Worm (Caenorhabditis elegans) whole organism, mixed stage, embryonic: ENCODE data around the gene F59B2.14.

Experiments
- M03D4.4 ChIP-seq: sonication (generic microtip); optimal IDR thresholded peaks from 2 replicates; lab custom pipeline; 2017; ENCODE audit warnings: mild to moderate bottlenecking, missing genetic modification characterization, missing compliant biosample characterization
- bed-3 ChIP-seq: fragments of 200-800 bp; sonication (Bioruptor generic); optimal IDR thresholded peaks from 3 replicates; lab custom pipeline; 2018; ENCODE audit warnings: mild to moderate bottlenecking, missing genetic modification characterization, moderate library complexity, missing compliant biosample characterization
- blmp-1 ChIP-seq: fragments of 150-350 bp; optimal IDR thresholded peaks from 2 replicates; lab custom pipeline; 2014; ENCODE audit warnings: missing biosample characterization, missing genetic modification characterization
- ceh-39 ChIP-seq: fragments of 150-350 bp; optimal IDR thresholded peaks from 2 replicates; lab custom pipeline; 2014; ENCODE audit warnings: missing biosample characterization, missing genetic modification characterization
- ceh-43 ChIP-seq: fragments of 200-800 bp; sonication (Bioruptor generic); optimal IDR thresholded peaks from 2 replicates; lab custom pipeline; 2018; ENCODE audit warnings: mild to moderate bottlenecking, missing genetic modification characterization, moderate library complexity, missing compliant biosample characterization
- ceh-83 ChIP-seq: fragments of 200-800 bp; sonication (Bioruptor generic); optimal IDR thresholded peaks from 2 replicates; lab custom pipeline; 2018; ENCODE audit warnings: mild to moderate bottlenecking, missing genetic modification characterization, missing compliant biosample characterization
- ces-1 ChIP-seq: fragments of 150-350 bp; optimal IDR thresholded peaks from 2 replicates; lab custom pipeline; 2014; ENCODE audit warnings: missing biosample characterization, missing genetic modification reagents, missing genetic modification characterization
- cnd-1 ChIP-seq: fragments of 200-800 bp; sonication (Bioruptor generic); optimal IDR thresholded peaks from 2 replicates; lab custom pipeline; 2018; ENCODE audit warnings: mild to moderate bottlenecking, missing genetic modification characterization, missing compliant biosample characterization
- drap-1 ChIP-seq: fragments of 200-800 bp; sonication (Bioruptor generic); optimal IDR thresholded peaks from 3 replicates; lab custom pipeline; 2018; ENCODE audit warnings: mild to moderate bottlenecking, missing genetic modification characterization, missing compliant biosample characterization
- elt-1 ChIP-seq: sonication (generic microtip); optimal IDR thresholded peaks from 2 replicates; lab custom pipeline; 2017; ENCODE audit warnings: missing genetic modification characterization, mild to moderate bottlenecking, missing compliant biosample characterization, antibody characterized with exemption, moderate library complexity, borderline replicate concordance; ENCODE audit not compliant: insufficient read depth
- elt-3 ChIP-seq: fragments of 150-350 bp; optimal IDR thresholded peaks from 2 replicates; lab custom pipeline; 2014; ENCODE audit warnings: missing biosample characterization, missing genetic modification characterization
- flh-1 ChIP-seq: fragments of 200-800 bp; sonication (Bioruptor generic); optimal IDR thresholded peaks from 2 replicates; lab custom pipeline; 2018; ENCODE audit warnings: mild to moderate bottlenecking, missing genetic modification characterization, moderate library complexity, missing compliant biosample characterization
- ham-2 ChIP-seq: fragments of 200-800 bp; sonication (Bioruptor generic); optimal IDR thresholded peaks from 2 replicates; lab custom pipeline; 2018; ENCODE audit warnings: mild to moderate bottlenecking, missing genetic modification characterization, missing compliant biosample characterization
- hlh-1 ChIP-seq: fragments of 150-350 bp; optimal IDR thresholded peaks from 2 replicates; lab custom pipeline; 2014; ENCODE audit warnings: missing biosample characterization, missing genetic modification reagents, missing genetic modification characterization
- lin-13 ChIP-seq: fragments of 150-350 bp; optimal IDR thresholded peaks from 2 replicates; lab custom pipeline; 2014; ENCODE audit warnings: missing biosample characterization, missing genetic modification characterization
- lin-32 ChIP-seq: fragments of 200-800 bp; sonication (Bioruptor generic); optimal IDR thresholded peaks from 2 replicates; lab custom pipeline; 2018; ENCODE audit warnings: mild to moderate bottlenecking, missing genetic modification characterization, missing compliant biosample characterization
- lsy-2 ChIP-seq: fragments of 150-350 bp; optimal IDR thresholded peaks from 2 replicates; lab custom pipeline; 2014; ENCODE audit warnings: missing biosample characterization, missing genetic modification characterization
- mab-5 ChIP-seq: fragments of 150-350 bp; optimal IDR thresholded peaks from 2 replicates; lab custom pipeline; 2014; ENCODE audit warnings: missing biosample characterization, missing genetic modification characterization
- mep-1 ChIP-seq: fragments of 150-350 bp; optimal IDR thresholded peaks from 2 replicates; lab custom pipeline; 2017; ENCODE audit warnings: missing biosample characterization, missing genetic modification reagents, missing genetic modification characterization, inconsistent platforms
- mls-2 ChIP-seq: sonication (generic microtip); optimal IDR thresholded peaks from 2 replicates; lab custom pipeline; 2016; ENCODE audit warnings: mild to moderate bottlenecking, missing genetic modification characterization, moderate library complexity, missing compliant biosample characterization
- nhr-12 ChIP-seq: fragments of 150-350 bp; optimal IDR thresholded peaks from 2 replicates; lab custom pipeline; 2014; ENCODE audit warnings: missing biosample characterization, missing genetic modification characterization
- nhr-2 ChIP-seq: fragments of 150-350 bp; optimal IDR thresholded peaks from 2 replicates; lab custom pipeline; 2014; ENCODE audit warnings: missing biosample characterization, missing genetic modification characterization
- nhr-237 ChIP-seq: fragments of 150-350 bp; optimal IDR thresholded peaks from 2 replicates; lab custom pipeline; 2014; ENCODE audit warnings: missing biosample characterization, missing genetic modification characterization
- nhr-28 ChIP-seq: fragments of 150-350 bp; optimal IDR thresholded peaks from 2 replicates; lab custom pipeline; 2014; ENCODE audit warnings: missing biosample characterization, missing genetic modification characterization
- nhr-76 ChIP-seq: sonication (generic microtip); optimal IDR thresholded peaks from 2 replicates; lab custom pipeline; 2017; ENCODE audit warnings: missing biosample characterization, missing genetic modification characterization
- pha-4 ChIP-seq: fragments of 150-350 bp; optimal IDR thresholded peaks from 2 replicates; lab custom pipeline; 2018; ENCODE audit warnings: missing biosample characterization, missing genetic modification reagents, missing genetic modification characterization
- sem-2 ChIP-seq: fragments of 200-800 bp; sonication (Bioruptor generic); optimal IDR thresholded peaks from 2 replicates; lab custom pipeline; 2018; ENCODE audit warnings: mild to moderate bottlenecking, missing genetic modification characterization, missing compliant biosample characterization
- snpc-4 ChIP-seq: fragments of 150-350 bp; optimal IDR thresholded peaks from 2 replicates; lab custom pipeline; 2014; ENCODE audit warnings: missing biosample characterization, missing genetic modification characterization
- sptf-1 ChIP-seq: sonication (generic microtip); optimal IDR thresholded peaks from 2 replicates; lab custom pipeline; 2017; ENCODE audit warnings: mild to moderate bottlenecking, missing genetic modification characterization, moderate library complexity, missing compliant biosample characterization
- tbx-8 ChIP-seq: fragments of 200-800 bp; sonication (Bioruptor generic); optimal IDR thresholded peaks from 2 replicates; lab custom pipeline; 2018; ENCODE audit warnings: mild to moderate bottlenecking, missing genetic modification characterization, moderate library complexity, missing compliant biosample characterization
- unc-120 ChIP-seq: sonication (generic microtip); optimal IDR thresholded peaks from 2 replicates; lab custom pipeline; 2017; ENCODE audit warnings: missing genetic modification characterization, missing compliant biosample characterization; ENCODE audit not compliant: poor library complexity, severe bottlenecking
- unc-39 ChIP-seq: fragments of 150-350 bp; optimal IDR thresholded peaks from 2 replicates; lab custom pipeline; 2014; ENCODE audit warnings: missing biosample characterization, missing genetic modification characterization
- unc-62 ChIP-seq: fragments of 150-350 bp; optimal IDR thresholded peaks from 2 replicates; lab custom pipeline; 2014; ENCODE audit warnings: missing biosample characterization, missing genetic modification reagents, missing genetic modification characterization
- zip-8 ChIP-seq: fragments of 150-350 bp; optimal IDR thresholded peaks from 2 replicates; lab custom pipeline; 2014; ENCODE audit warnings: missing biosample characterization, missing genetic modification characterization
- ztf-11 ChIP-seq: fragments of 150-350 bp; optimal IDR thresholded peaks from 2 replicates; lab custom pipeline; 2014; ENCODE audit warnings: missing biosample characterization, missing genetic modification characterization

F59B2.14 gene

ce11 chrIII:9052371-9052978 lies 30.0 kb upstream of the F59B2.14 start:
- TF ChIP-seq cnd-1 (tag; lab: Kevin White, UChicago) (no peak), ces-1 (peak; percentile 59), mls-2 (tag; lab: Kevin White, UChicago) (peak; percentile 28), ham-2 (peak; percentile 47), lin-13 (tag; lab: Kevin White, UChicago) (no peak)

ce11 chrIII:9051714-9052113 lies 29.3 kb upstream of the F59B2.14 start:
- no peak for TF ChIP-seq unc-39
- no peak for TF ChIP-seq nhr-12
- TF ChIP-seq ztf-11 = no peak
- no peak for TF ChIP-seq tbx-8 (GFP tag; lab: Kevin White, UChicago)
- TF ChIP-seq nhr-28 (tag; lab: Kevin White, UChicago) = no peak
- no peak for TF ChIP-seq blmp-1 (tag; lab: Kevin White, UChicago)
- no peak for TF ChIP-seq nhr-2 (tag; lab: Kevin White, UChicago)
- TF ChIP-seq cnd-1 (tag; lab: Kevin White, UChicago) = no peak
- no peak for TF ChIP-seq mab-5
- no peak for TF ChIP-seq ces-1
- no peak for TF ChIP-seq pha-4
- no peak for TF ChIP-seq elt-3 (tag; lab: Kevin White, UChicago)
- TF ChIP-seq nhr-76 (tag; lab: Kevin White, UChicago) = no peak
- no peak for TF ChIP-seq unc-62 (GFP tag; lab: Kevin White, UChicago)
- TF ChIP-seq flh-1 (GFP tag; lab: Kevin White, UChicago) = no peak
- no peak for TF ChIP-seq ceh-39 (tag; lab: Kevin White, UChicago)

- no peak for TF ChIP-seq bed-3 (GFP tag; lab: Kevin White, UChicago)
- no peak for TF ChIP-seq ztf-11
- TF ChIP-seq ceh-39 (tag; lab: Kevin White, UChicago) = no peak
- TF ChIP-seq ceh-43 (GFP tag; lab: Kevin White, UChicago) = peak; percentile 6
- no peak for TF ChIP-seq sem-2 (GFP tag; lab: Kevin White, UChicago)
- TF ChIP-seq snpc-4 (tag; lab: Kevin White, UChicago) = no peak
- peak; percentile 22 for TF ChIP-seq nhr-2 (tag; lab: Kevin White, UChicago)
- no peak for TF ChIP-seq nhr-28 (tag; lab: Kevin White, UChicago)
- TF ChIP-seq mls-2 (tag; lab: Kevin White, UChicago) = peak; percentile 12
- no peak for TF ChIP-seq nhr-76 (tag; lab: Kevin White, UChicago)
- no peak for TF ChIP-seq zip-8 (tag; lab: Kevin White, UChicago)
- no peak for TF ChIP-seq flh-1 (GFP tag; lab: Kevin White, UChicago)
- TF ChIP-seq ceh-83 (GFP tag; lab: Kevin White, UChicago) = no peak
- TF ChIP-seq elt-3 (tag; lab: Kevin White, UChicago) = no peak
- TF ChIP-seq lsy-2 = no peak
- peak; percentile 18 for TF ChIP-seq M03D4.4
- TF ChIP-seq unc-120 (tag; lab: Kevin White, UChicago) = no peak
- TF ChIP-seq lin-13 (tag; lab: Kevin White, UChicago) = no peak
- TF ChIP-seq ces-1 = peak; percentile 23
- no peak for TF ChIP-seq nhr-12
- no peak for TF ChIP-seq ham-2
- no peak for TF ChIP-seq mep-1 (tag; lab: Kevin White, UChicago)
- no peak for TF ChIP-seq unc-39
- no peak for TF ChIP-seq nhr-237 (tag; lab: Kevin White, UChicago)
- no peak for TF ChIP-seq blmp-1 (tag; lab: Kevin White, UChicago)
- no peak for TF ChIP-seq tbx-8 (GFP tag; lab: Kevin White, UChicago)
- peak; percentile 58 for TF ChIP-seq unc-62 (GFP tag; lab: Kevin White, UChicago)
- TF ChIP-seq lin-32 = no peak
- TF ChIP-seq mab-5 = no peak
- TF ChIP-seq hlh-1 (tag; lab: Kevin White, UChicago) = no peak
- no peak for TF ChIP-seq cnd-1 (tag; lab: Kevin White, UChicago)
- TF ChIP-seq drap-1 (GFP tag; lab: Kevin White, UChicago) = no peak
- TF ChIP-seq elt-1 (tag; lab: Kevin White, UChicago) = no peak
- no peak for TF ChIP-seq pha-4
- TF ChIP-seq sptf-1 (tag; lab: Kevin White, UChicago) = no peak
Observed at ce11 chrIII:9051119-9051597, 28.7 kb upstream of the F59B2.14 start.
